Worm (Caenorhabditis elegans) whole organism, mixed stage, embryonic: ENCODE data around the gene otpl-8.

Source experiments
- M03D4.4 ChIP-seq: sonication (generic microtip); optimal IDR thresholded peaks from 2 replicates; lab custom pipeline; 2017; ENCODE audit warnings: mild to moderate bottlenecking, missing genetic modification characterization, missing compliant biosample characterization
- ceh-39 ChIP-seq: fragments of 150-350 bp; optimal IDR thresholded peaks from 2 replicates; lab custom pipeline; 2014; ENCODE audit warnings: missing biosample characterization, missing genetic modification characterization
- drap-1 ChIP-seq: fragments of 200-800 bp; sonication (Bioruptor generic); optimal IDR thresholded peaks from 3 replicates; lab custom pipeline; 2018; ENCODE audit warnings: mild to moderate bottlenecking, missing genetic modification characterization, missing compliant biosample characterization
- elt-1 ChIP-seq: sonication (generic microtip); optimal IDR thresholded peaks from 2 replicates; lab custom pipeline; 2017; ENCODE audit warnings: missing genetic modification characterization, mild to moderate bottlenecking, missing compliant biosample characterization, antibody characterized with exemption, moderate library complexity, borderline replicate concordance; ENCODE audit not compliant: insufficient read depth
- mep-1 ChIP-seq: fragments of 150-350 bp; optimal IDR thresholded peaks from 2 replicates; lab custom pipeline; 2017; ENCODE audit warnings: missing biosample characterization, missing genetic modification reagents, missing genetic modification characterization, inconsistent platforms
- nhr-237 ChIP-seq: fragments of 150-350 bp; optimal IDR thresholded peaks from 2 replicates; lab custom pipeline; 2014; ENCODE audit warnings: missing biosample characterization, missing genetic modification characterization
- nhr-28 ChIP-seq: fragments of 150-350 bp; optimal IDR thresholded peaks from 2 replicates; lab custom pipeline; 2014; ENCODE audit warnings: missing biosample characterization, missing genetic modification characterization
- nhr-76 ChIP-seq: sonication (generic microtip); optimal IDR thresholded peaks from 2 replicates; lab custom pipeline; 2017; ENCODE audit warnings: missing biosample characterization, missing genetic modification characterization
- pha-4 ChIP-seq: fragments of 150-350 bp; optimal IDR thresholded peaks from 2 replicates; lab custom pipeline; 2018; ENCODE audit warnings: missing biosample characterization, missing genetic modification reagents, missing genetic modification characterization
- unc-39 ChIP-seq: fragments of 150-350 bp; optimal IDR thresholded peaks from 2 replicates; lab custom pipeline; 2014; ENCODE audit warnings: missing biosample characterization, missing genetic modification characterization
- unc-62 ChIP-seq: fragments of 150-350 bp; optimal IDR thresholded peaks from 2 replicates; lab custom pipeline; 2014; ENCODE audit warnings: missing biosample characterization, missing genetic modification reagents, missing genetic modification characterization

ce11 chrX:12315268-12315667 lies 44.5 kb upstream of the otpl-8 start, which contains the start of gene xtr-2:
- no peak for TF ChIP-seq pha-4 (tag; lab: Kevin White, UChicago)
- TF ChIP-seq unc-62 (GFP tag; lab: Kevin White, UChicago): no peak
- TF ChIP-seq M03D4.4: no peak
- TF ChIP-seq elt-1: no peak
- TF ChIP-seq unc-39 (tag; lab: Kevin White, UChicago): no peak
- TF ChIP-seq drap-1 (GFP tag; lab: Kevin White, UChicago): no peak
- TF ChIP-seq nhr-237 (tag; lab: Kevin White, UChicago): no peak
- no peak for TF ChIP-seq ceh-39 (tag; lab: Kevin White, UChicago)
- TF ChIP-seq nhr-76 (tag; lab: Kevin White, UChicago): no peak
- no peak for TF ChIP-seq nhr-28 (tag; lab: Kevin White, UChicago)
- no peak for TF ChIP-seq mep-1 (tag; lab: Kevin White, UChicago)
